Worm (Caenorhabditis elegans) whole organism, L4/young adult: ENCODE results near the gene T26H5.9.

Experiments
- W03F9.2 ChIP-seq: fragments of 150-350 bp; optimal IDR thresholded peaks from 2 replicates; lab custom pipeline; 2014; ENCODE audit warnings: missing biosample characterization, missing genetic modification characterization
- dao-5 ChIP-seq: sonication (generic microtip); optimal IDR thresholded peaks from 2 replicates; lab custom pipeline; 2016; ENCODE audit warnings: missing genotype, missing genetic modification characterization, moderate library complexity, missing compliant biosample characterization
- him-1 ChIP-seq: sonication (generic microtip); optimal IDR thresholded peaks from 2 replicates; lab custom pipeline; 2016; ENCODE audit warnings: missing genotype, missing genetic modification reagents, missing genetic modification characterization, missing compliant biosample characterization

Gene T26H5.9

DNA sequence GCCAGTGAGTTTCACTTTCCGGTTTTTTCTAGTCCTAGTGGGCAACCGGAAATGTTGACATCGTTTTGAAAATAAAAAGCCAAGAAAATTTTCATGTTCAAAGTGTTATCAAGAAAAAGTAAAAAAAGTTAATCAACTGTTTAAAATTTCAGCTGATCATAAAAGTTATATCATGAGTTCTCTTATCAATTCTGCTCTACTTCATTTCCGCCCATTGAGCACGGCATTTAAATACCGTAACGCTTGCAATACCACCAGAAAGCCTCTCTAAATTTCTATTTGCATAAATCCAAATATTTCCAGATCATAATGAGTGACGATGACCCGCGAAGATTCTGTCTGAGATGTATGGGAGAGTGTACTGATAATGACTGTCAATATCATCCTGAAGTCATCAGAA lies at the start of gene T26H5.9:
Gene T26H5.9 (plus strand): TSS at position 302 of the 400 bp plus-strand sequence.
- TF ChIP-seq him-1 (tag; lab: Kevin White, UChicago) (no peak), W03F9.2 (tag; lab: Kevin White, UChicago) (no peak), dao-5 (no peak)

- no peak for TF ChIP-seq W03F9.2 (tag; lab: Kevin White, UChicago)
- no peak for TF ChIP-seq him-1 (tag; lab: Kevin White, UChicago)
- TF ChIP-seq dao-5 = no peak
Measured at ce11 chrV:15395347-15395746, 49.4 kb upstream of the T26H5.9 start, which contains the start of gene cyb-3. Gene cyb-3, plus strand, starts transcription at chrV:15395696.

ce11 chrV:15397139-15397538 lies 47.6 kb upstream of the T26H5.9 start:
- TF ChIP-seq dao-5 = no peak
- no peak for TF ChIP-seq him-1 (tag; lab: Kevin White, UChicago)
- TF ChIP-seq W03F9.2 (tag; lab: Kevin White, UChicago) = no peak

DNA sequence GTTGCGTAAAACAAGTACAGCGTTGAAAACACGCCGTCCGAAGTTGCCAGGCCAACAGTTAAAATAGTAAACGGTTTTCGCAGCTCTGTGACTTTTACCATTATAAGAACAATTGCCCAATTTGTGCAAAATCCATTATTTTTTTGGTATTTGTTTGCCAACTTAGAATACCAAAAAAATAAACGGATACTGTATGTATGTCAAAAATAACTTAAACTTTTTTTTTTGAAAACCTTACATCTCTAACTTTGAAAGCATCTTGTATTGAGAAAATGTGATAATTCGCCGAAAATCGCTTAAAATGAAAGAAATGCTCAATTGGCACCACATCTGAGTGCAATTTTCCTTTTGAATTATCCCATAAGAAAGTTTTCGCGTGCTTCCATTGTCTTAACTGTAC lies 46.0 kb upstream of the T26H5.9 start, which contains the start of gene fbxa-199:
Gene fbxa-199 (minus strand): TSS at position 101 of the 400 bp plus-strand sequence.
- TF ChIP-seq W03F9.2 (tag; lab: Kevin White, UChicago) (no peak), dao-5 (no peak), him-1 (tag; lab: Kevin White, UChicago) (no peak)

DNA sequence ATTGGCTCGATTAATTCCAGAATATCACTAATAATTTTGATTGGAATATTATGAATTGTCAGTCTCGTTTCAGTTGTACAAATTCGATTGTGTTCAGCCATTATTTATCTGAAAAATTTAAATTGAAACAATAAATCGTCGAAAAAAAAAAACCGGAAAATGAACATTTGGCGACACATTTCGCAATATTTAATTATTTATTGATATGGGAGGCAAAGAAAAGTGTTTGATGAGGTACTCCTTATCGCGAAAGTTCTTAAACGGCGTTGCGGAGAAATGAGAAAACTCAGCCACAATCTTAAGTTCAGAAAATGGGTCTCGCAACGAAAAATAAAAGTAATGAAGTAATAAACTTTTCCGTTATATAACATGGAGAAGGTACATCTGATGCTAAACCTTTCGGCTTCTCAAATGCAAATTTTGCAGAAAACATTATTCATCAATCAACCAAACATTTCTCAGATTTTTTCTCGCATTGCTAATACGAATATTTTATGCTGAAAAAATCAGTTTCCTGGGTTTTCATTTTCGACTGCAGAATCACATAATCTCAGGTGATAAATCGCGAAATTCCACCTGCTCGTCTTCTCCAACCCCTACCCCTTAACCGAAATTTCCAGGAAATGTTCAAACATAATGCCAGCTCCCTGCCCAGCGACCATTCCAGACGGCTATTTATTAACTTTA lies 44.9 kb upstream of the T26H5.9 start, which contains the start of the genes T06E6.15 and sri-7:
Gene T06E6.15 (minus strand): TSS at position 101 of the 687 bp plus-strand sequence.
Gene sri-7 (plus strand): TSS at position 637 of the 687 bp plus-strand sequence.
- no peak for TF ChIP-seq W03F9.2 (tag; lab: Kevin White, UChicago)
- no peak for TF ChIP-seq him-1 (tag; lab: Kevin White, UChicago)

ce11 chrV:15401856-15402314 lies 42.8 kb upstream of the T26H5.9 start, which contains the start of gene fbxa-135:
Gene fbxa-135, plus strand, starts transcription at chrV:15402264.
- TF ChIP-seq dao-5 (no peak), W03F9.2 (tag; lab: Kevin White, UChicago) (no peak), him-1 (tag; lab: Kevin White, UChicago) (no peak)

ce11 chrV:15404859-15405258 lies 39.9 kb upstream of the T26H5.9 start, which contains the start of gene srh-258:
Gene srh-258, plus strand, starts transcription at chrV:15405159.
- TF ChIP-seq dao-5 = no peak
- no peak for TF ChIP-seq him-1 (tag; lab: Kevin White, UChicago)
- TF ChIP-seq W03F9.2 (tag; lab: Kevin White, UChicago) = no peak

- no peak for TF ChIP-seq him-1 (tag; lab: Kevin White, UChicago)
- TF ChIP-seq dao-5 = no peak
- TF ChIP-seq W03F9.2 (tag; lab: Kevin White, UChicago) = no peak
Measured at ce11 chrV:15406928-15407327, 37.8 kb upstream of the T26H5.9 start, which contains the start of gene srh-257. Gene srh-257, plus strand, starts transcription at chrV:15407228.

- TF ChIP-seq W03F9.2 (tag; lab: Kevin White, UChicago) (no peak), dao-5 (no peak), him-1 (tag; lab: Kevin White, UChicago) (no peak)
Measured at ce11 chrV:15412625-15413024, 32.1 kb upstream of the T26H5.9 start, which contains the start of gene srbc-63. Gene srbc-63, minus strand, starts transcription at chrV:15412725.

DNA sequence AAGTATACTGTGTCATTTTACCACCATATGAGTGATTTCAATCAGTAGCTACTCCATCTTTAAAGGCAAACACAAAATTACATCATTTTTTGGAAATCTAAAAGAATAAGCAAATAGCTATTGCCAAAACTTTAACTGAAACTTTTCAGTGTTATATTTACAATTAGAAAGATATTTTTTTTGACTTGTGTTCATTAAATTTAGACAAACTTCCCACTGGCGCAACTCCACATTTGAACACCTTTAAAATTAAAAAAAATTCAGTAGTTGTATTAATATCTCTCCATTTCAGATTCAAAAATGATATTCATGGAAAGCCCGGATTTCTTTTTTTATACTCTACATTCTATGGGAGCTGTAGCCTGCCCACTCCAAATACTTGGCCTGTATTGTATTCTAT lies 30.9 kb upstream of the T26H5.9 start, which contains the start of gene srh-264:
Gene srh-264 (plus strand): TSS at position 301 of the 400 bp plus-strand sequence.
- TF ChIP-seq dao-5 = no peak
- no peak for TF ChIP-seq W03F9.2 (tag; lab: Kevin White, UChicago)
- no peak for TF ChIP-seq him-1 (tag; lab: Kevin White, UChicago)

- no peak for TF ChIP-seq him-1 (tag; lab: Kevin White, UChicago)
- no peak for TF ChIP-seq W03F9.2 (tag; lab: Kevin White, UChicago)
- no peak for TF ChIP-seq dao-5
Measured at ce11 chrV:15415951-15416350, 28.8 kb upstream of the T26H5.9 start, which contains the start of gene srh-265. Gene srh-265, plus strand, starts transcription at chrV:15416251.

DNA sequence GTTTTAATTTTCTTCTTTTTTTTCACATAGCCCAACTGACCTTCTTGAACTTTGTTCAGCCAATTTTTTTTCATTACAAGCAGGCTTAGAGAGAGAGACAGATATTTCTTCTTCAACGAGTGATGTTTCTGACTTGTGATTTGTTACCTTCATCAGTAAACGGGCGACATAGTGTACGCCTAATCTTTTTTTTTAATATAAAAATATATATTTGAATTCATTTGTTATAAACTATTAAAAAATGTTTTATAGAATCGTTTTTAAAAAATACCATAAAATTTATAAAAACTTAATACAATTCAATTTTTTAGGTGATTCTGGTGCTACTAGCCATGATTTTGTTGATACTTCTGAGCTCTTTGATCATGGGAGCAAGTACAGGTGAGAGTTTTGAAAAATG lies 26.9 kb upstream of the T26H5.9 start, which contains the start of gene T06E6.10:
Gene T06E6.10 (plus strand): TSS at position 301 of the 400 bp plus-strand sequence.
- no peak for TF ChIP-seq him-1 (tag; lab: Kevin White, UChicago)
- no peak for TF ChIP-seq W03F9.2 (tag; lab: Kevin White, UChicago)
- no peak for TF ChIP-seq dao-5

ce11 chrV:15423601-15424000 lies 21.1 kb upstream of the T26H5.9 start, which contains the start of gene fbxa-104:
Gene fbxa-104, minus strand, starts transcription at chrV:15423683.
- no peak for TF ChIP-seq W03F9.2 (tag; lab: Kevin White, UChicago)
- TF ChIP-seq dao-5 = no peak
- TF ChIP-seq him-1 (tag; lab: Kevin White, UChicago) = no peak
